Fruit fly (Drosophila melanogaster) whole organism, adult: ENCODE data around the gene CG15143.

ENCODE experiments used
- CG11617 ChIP-seq: fragments of 200-800 bp; sonication (Bioruptor generic); optimal IDR thresholded peaks from 2 replicates; lab custom pipeline; 2017; ENCODE audit warnings: mild to moderate bottlenecking, missing biosample characterization, missing genetic modification reagents, missing genetic modification characterization
- CG12768 ChIP-seq: fragments of 200-800 bp; sonication (Bioruptor generic); optimal IDR thresholded peaks from 2 replicates; lab custom pipeline; 2017; ENCODE audit warnings: missing biosample characterization, missing genetic modification characterization, mild to moderate bottlenecking, moderate library complexity, missing genetic modification reagents
- CG14711 ChIP-seq: fragments of 200-800 bp; sonication (Bioruptor generic); optimal IDR thresholded peaks from 2 replicates; lab custom pipeline; 2018; ENCODE audit warnings: missing biosample characterization, mild to moderate bottlenecking, missing genetic modification characterization, moderate library complexity
- CG1620 ChIP-seq: fragments of 200-800 bp; sonication (Bioruptor generic); optimal IDR thresholded peaks from 2 replicates; lab custom pipeline; 2016; ENCODE audit warnings: missing biosample characterization, missing genetic modification characterization
- CG33017 ChIP-seq: fragments of 200-800 bp; sonication (Bioruptor generic); optimal IDR thresholded peaks from 2 replicates; lab custom pipeline; 2018; ENCODE audit warnings: missing biosample characterization, mild to moderate bottlenecking, missing genetic modification characterization, moderate library complexity
- CG5204 ChIP-seq: fragments of 200-800 bp; sonication (Bioruptor generic); optimal IDR thresholded peaks from 2 replicates; lab custom pipeline; 2016; ENCODE audit warnings: missing biosample characterization, missing genetic modification characterization
- CG7045 ChIP-seq: fragments of 200-800 bp; sonication (Bioruptor generic); optimal IDR thresholded peaks from 2 replicates; lab custom pipeline; 2017; ENCODE audit warnings: missing biosample characterization, mild to moderate bottlenecking, missing genetic modification characterization
- CG7101 ChIP-seq: fragments of 200-800 bp; sonication (Bioruptor generic); optimal IDR thresholded peaks from 2 replicates; lab custom pipeline; 2018; ENCODE audit warnings: missing biosample characterization, mild to moderate bottlenecking, missing genetic modification characterization, moderate library complexity
- Clk ChIP-seq: fragments of 200-800 bp; sonication (Bioruptor generic); optimal IDR thresholded peaks from 2 replicates; lab custom pipeline; 2017; ENCODE audit warnings: missing biosample characterization, missing genetic modification characterization
- Crg-1 ChIP-seq: fragments of 200-800 bp; sonication (Bioruptor generic); optimal IDR thresholded peaks from 2 replicates; lab custom pipeline; 2016; ENCODE audit warnings: missing biosample characterization, missing genetic modification characterization
- Hr96 ChIP-seq: fragments of 200-800 bp; sonication (Bioruptor generic); optimal IDR thresholded peaks from 2 replicates; lab custom pipeline; 2016; ENCODE audit warnings: missing biosample characterization, missing genetic modification characterization
- Mnt ChIP-seq: fragments of 200-800 bp; sonication (Bioruptor generic); optimal IDR thresholded peaks from 2 replicates; lab custom pipeline; 2016; ENCODE audit warnings: missing biosample characterization, mild to moderate bottlenecking, missing genetic modification characterization
- bab1 ChIP-seq: fragments of 200-800 bp; sonication (Bioruptor generic); optimal IDR thresholded peaks from 3 replicates; lab custom pipeline; 2019; ENCODE audit warnings: missing biosample characterization, mild to moderate bottlenecking, missing genetic modification characterization, moderate library complexity
- cic ChIP-seq: fragments of 200-800 bp; sonication (Bioruptor generic); optimal IDR thresholded peaks from 2 replicates; lab custom pipeline; 2017; ENCODE audit warnings: missing biosample characterization, mild to moderate bottlenecking, missing genetic modification characterization, moderate library complexity
- cnc ChIP-seq, 2 experiments: fragments of >200 bp; optimal IDR thresholded peaks; 2 replicates each; lab custom pipeline; 2017
- kay ChIP-seq: fragments of 200-800 bp; sonication (Bioruptor generic); peaks from one replicate; lab custom pipeline; 2016; ENCODE audit warnings: missing biosample characterization, missing genetic modification characterization, borderline replicate concordance
- ovo ChIP-seq: fragments of 200-800 bp; sonication (Bioruptor generic); optimal IDR thresholded peaks from 2 replicates; lab custom pipeline; 2016; ENCODE audit warnings: missing biosample characterization, missing genetic modification characterization
- pad ChIP-seq: fragments of 200-800 bp; sonication (Bioruptor generic); optimal IDR thresholded peaks from 3 replicates; lab custom pipeline; 2017; ENCODE audit warnings: missing biosample characterization, missing genetic modification characterization, mild to moderate bottlenecking, moderate library complexity, missing genetic modification reagents
- tj ChIP-seq: fragments of 200-800 bp; sonication (Bioruptor generic); optimal IDR thresholded peaks from 3 replicates; lab custom pipeline; 2017; ENCODE audit warnings: missing biosample characterization, mild to moderate bottlenecking, missing genetic modification characterization, moderate library complexity
- toe ChIP-seq: fragments of 200-800 bp; sonication (Bioruptor generic); optimal IDR thresholded peaks from 2 replicates; lab custom pipeline; 2016; ENCODE audit warnings: missing biosample characterization, missing genetic modification characterization

CG15143 gene

dm6 chr2L:17514090-17514715, 10.1 kb downstream of the CG15143 start:
- TF ChIP-seq CG14711 (tag; lab: Kevin White, UChicago): no peak
- no peak for TF ChIP-seq tj (GFP tag; lab: Kevin White, UChicago)
- no peak for TF ChIP-seq CG11617 (GFP tag; lab: Kevin White, UChicago)
- TF ChIP-seq Clk (GFP tag; lab: Kevin White, UChicago): no peak
- TF ChIP-seq CG5204 (GFP tag; lab: Kevin White, UChicago): no peak
- TF ChIP-seq cnc (optimal IDR thresholded peaks at IDR 0.05; lab: Kevin White, UChicago): no peak
- TF ChIP-seq pad (GFP tag; lab: Kevin White, UChicago): no peak
- TF ChIP-seq CG12768 (GFP tag; lab: Kevin White, UChicago): no peak
- no peak for TF ChIP-seq Hr96

DNA sequence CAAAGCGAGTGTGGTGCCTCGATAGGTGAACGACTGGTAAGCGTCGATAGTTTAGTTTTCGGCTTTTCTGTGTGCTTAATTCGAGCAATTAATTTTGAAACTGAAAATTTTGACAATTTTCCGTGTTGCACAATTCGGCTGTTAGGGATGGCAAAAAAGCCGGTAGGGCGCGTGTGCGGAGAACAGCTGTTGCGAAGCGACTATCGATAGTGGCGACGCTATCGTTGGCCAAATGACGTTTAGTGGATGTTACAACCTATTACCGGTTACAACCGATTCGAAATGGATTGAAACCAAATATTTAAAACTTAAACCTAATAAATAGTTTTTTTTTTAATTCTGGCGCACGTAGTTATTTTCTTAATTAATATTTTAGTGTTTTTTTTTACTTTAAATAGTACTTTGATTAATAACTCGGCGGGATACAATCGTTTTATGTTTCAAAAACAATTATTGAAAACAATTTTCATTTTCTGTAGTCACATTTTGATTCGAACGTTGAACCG, 23.4 kb downstream of the CG15143 start, which contains the start of the genes mEFTs and Dhc36C:
TSS of gene mEFTs (minus strand) at position 161 of the 506 bp plus-strand sequence.
TSS of gene Dhc36C (plus strand) at position 456 of the 506 bp plus-strand sequence.
- peak; percentile 24 for TF ChIP-seq bab1 (GFP tag; lab: Kevin White, UChicago)
- TF ChIP-seq Mnt (GFP tag; lab: Kevin White, UChicago): peak; percentile 72
- TF ChIP-seq toe: no peak

- TF ChIP-seq Crg-1 (GFP tag; lab: Kevin White, UChicago): no peak
- no peak for TF ChIP-seq CG33017 (tag; lab: Kevin White, UChicago)
- TF ChIP-seq Hr96: no peak
- TF ChIP-seq CG12768 (GFP tag; lab: Kevin White, UChicago): no peak
- no peak for TF ChIP-seq CG11617 (GFP tag; lab: Kevin White, UChicago)
- no peak for TF ChIP-seq kay (GFP tag; lab: Kevin White, UChicago)
- TF ChIP-seq CG7045 (GFP tag; lab: Kevin White, UChicago): no peak
These were observed 25.6 kb downstream of the CG15143 start, which contains the start of gene CG15142 for dm6 chr2L:17498721-17499120. CG15142 (minus strand) TSS chr2L:17498821.

- TF ChIP-seq ovo (GFP tag; lab: Kevin White, UChicago): no peak
- TF ChIP-seq CG11617 (GFP tag; lab: Kevin White, UChicago): no peak
- no peak for TF ChIP-seq pad (GFP tag; lab: Kevin White, UChicago)
- TF ChIP-seq Mnt (GFP tag; lab: Kevin White, UChicago): no peak
- TF ChIP-seq cnc (optimal IDR thresholded peaks at IDR 0.05; lab: Kevin White, UChicago): no peak
- TF ChIP-seq CG12768 (GFP tag; lab: Kevin White, UChicago): no peak
- TF ChIP-seq CG1620 (GFP tag; lab: Kevin White, UChicago): no peak
- TF ChIP-seq CG14711 (tag; lab: Kevin White, UChicago): no peak
- no peak for TF ChIP-seq cic (GFP tag; lab: Kevin White, UChicago)
- no peak for TF ChIP-seq Hr96
- TF ChIP-seq CG7101 (tag; lab: Kevin White, UChicago): no peak
- no peak for TF ChIP-seq toe
- TF ChIP-seq CG33017 (tag; lab: Kevin White, UChicago): no peak
- TF ChIP-seq Crg-1 (GFP tag; lab: Kevin White, UChicago): no peak
- TF ChIP-seq CG7045 (GFP tag; lab: Kevin White, UChicago): no peak
- no peak for TF ChIP-seq tj (GFP tag; lab: Kevin White, UChicago)
- TF ChIP-seq Clk (GFP tag; lab: Kevin White, UChicago): no peak
- no peak for TF ChIP-seq CG5204 (GFP tag; lab: Kevin White, UChicago)
These were observed 27.2 kb downstream of the CG15143 start, which contains the start of gene qua for dm6 chr2L:17497108-17497507. qua (minus strand) TSS chr2L:17497208.

DNA sequence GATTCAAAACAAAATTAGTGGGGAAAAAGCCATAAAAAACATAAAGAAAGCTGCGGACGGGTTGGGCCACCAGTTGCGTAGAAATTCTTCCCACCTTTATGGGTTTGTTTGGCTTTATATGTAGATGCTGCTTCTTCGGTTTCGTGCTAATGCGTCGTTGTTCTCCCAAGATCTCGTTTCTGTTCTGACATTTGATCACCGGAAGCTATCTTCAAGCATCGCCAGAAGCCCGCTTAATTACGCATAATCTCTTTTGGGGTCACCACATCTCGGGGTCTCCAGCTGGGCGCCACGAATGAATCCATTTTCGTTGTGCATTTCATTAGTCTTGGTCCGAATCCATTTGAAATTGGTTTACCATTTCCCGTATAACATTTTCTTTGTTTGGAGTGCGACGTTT, 28.6 kb downstream of the CG15143 start:
- TF ChIP-seq CG11617 (GFP tag; lab: Kevin White, UChicago): no peak
- no peak for TF ChIP-seq ovo (GFP tag; lab: Kevin White, UChicago)
- TF ChIP-seq cnc (optimal IDR thresholded peaks at IDR 0.05; lab: Kevin White, UChicago): no peak
- TF ChIP-seq toe: no peak
- no peak for TF ChIP-seq Crg-1 (GFP tag; lab: Kevin White, UChicago)
- no peak for TF ChIP-seq Hr96
- TF ChIP-seq bab1 (GFP tag; lab: Kevin White, UChicago): no peak
- TF ChIP-seq Mnt (GFP tag; lab: Kevin White, UChicago): no peak
- TF ChIP-seq pad (GFP tag; lab: Kevin White, UChicago): no peak
- no peak for TF ChIP-seq CG7045 (GFP tag; lab: Kevin White, UChicago)
- no peak for TF ChIP-seq CG14711 (tag; lab: Kevin White, UChicago)
- no peak for TF ChIP-seq CG7101 (tag; lab: Kevin White, UChicago)
- no peak for TF ChIP-seq tj (GFP tag; lab: Kevin White, UChicago)
- no peak for TF ChIP-seq CG33017 (tag; lab: Kevin White, UChicago)

DNA sequence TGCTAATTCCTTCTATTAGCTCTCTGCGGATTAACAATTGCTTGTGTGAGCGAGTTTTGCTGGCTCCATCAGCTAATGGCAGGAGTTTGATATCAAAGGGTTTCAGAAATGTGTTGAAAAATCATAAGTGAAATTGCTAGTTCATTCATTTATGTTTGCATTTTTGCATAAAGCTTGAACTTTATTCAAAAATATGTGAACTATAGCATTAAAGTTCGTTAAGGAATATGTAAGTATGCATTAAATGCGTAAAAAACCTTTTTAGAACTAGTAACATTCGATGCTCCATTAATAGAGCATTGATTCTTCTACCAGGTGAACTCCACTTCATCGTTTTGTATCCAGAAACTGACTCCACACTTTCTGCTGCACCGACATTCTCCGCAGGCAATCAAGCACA, 31.7 kb downstream of the CG15143 start:
- TF ChIP-seq CG5204 (GFP tag; lab: Kevin White, UChicago): no peak
- no peak for TF ChIP-seq CG7045 (GFP tag; lab: Kevin White, UChicago)
- TF ChIP-seq CG7101 (tag; lab: Kevin White, UChicago): no peak
- TF ChIP-seq CG33017 (tag; lab: Kevin White, UChicago): no peak
- no peak for TF ChIP-seq CG1620 (GFP tag; lab: Kevin White, UChicago)
- TF ChIP-seq Mnt (GFP tag; lab: Kevin White, UChicago): no peak
- TF ChIP-seq tj (GFP tag; lab: Kevin White, UChicago): no peak
- no peak for TF ChIP-seq ovo (GFP tag; lab: Kevin White, UChicago)
- TF ChIP-seq Hr96: no peak
- no peak for TF ChIP-seq CG14711 (tag; lab: Kevin White, UChicago)
- no peak for TF ChIP-seq pad (GFP tag; lab: Kevin White, UChicago)
- TF ChIP-seq CG11617 (GFP tag; lab: Kevin White, UChicago): no peak
- TF ChIP-seq toe: no peak
- no peak for TF ChIP-seq cnc (optimal IDR thresholded peaks at IDR 0.05; lab: Kevin White, UChicago)
- TF ChIP-seq Crg-1 (GFP tag; lab: Kevin White, UChicago): no peak
- TF ChIP-seq kay (GFP tag; lab: Kevin White, UChicago): no peak
- TF ChIP-seq CG12768 (GFP tag; lab: Kevin White, UChicago): no peak
- TF ChIP-seq cic (GFP tag; lab: Kevin White, UChicago): no peak
- no peak for TF ChIP-seq Clk (GFP tag; lab: Kevin White, UChicago)
